Worm (Caenorhabditis elegans) whole organism, late embryonic: ENCODE results near the gene ins-19.
"Not testable (repeated sequence)": the region's sequence is repeated elsewhere in the genome, so short reads cannot be mapped to it uniquely, and the experiment has no call there.

ENCODE experiments used
- C08G9.2 ChIP-seq: sonication (generic microtip); optimal IDR thresholded peaks from 2 replicates; lab custom pipeline; 2016; ENCODE audit warnings: mild to moderate bottlenecking, missing genetic modification characterization, moderate library complexity, missing compliant biosample characterization
- F13H6.1 ChIP-seq: sonication (generic microtip); optimal IDR thresholded peaks from 2 replicates; lab custom pipeline; 2016; ENCODE audit warnings: missing genetic modification characterization, missing compliant biosample characterization
- K02D7.2 ChIP-seq: sonication (generic microtip); optimal IDR thresholded peaks from 2 replicates; lab custom pipeline; 2017; ENCODE audit warnings: mild to moderate bottlenecking, missing genetic modification characterization, missing compliant biosample characterization
- ahr-1 ChIP-seq: sonication (generic microtip); optimal IDR thresholded peaks from 2 replicates; lab custom pipeline; 2016; ENCODE audit warnings: missing genetic modification characterization, missing compliant biosample characterization
- ama-1 ChIP-seq: fragments of 150-350 bp; optimal IDR thresholded peaks from 2 replicates; lab custom pipeline; 2014
- ceh-18 ChIP-seq: sonication (generic microtip); optimal IDR thresholded peaks from 2 replicates; lab custom pipeline; 2016; ENCODE audit warnings: missing genetic modification characterization, missing compliant biosample characterization
- ceh-19 ChIP-seq: fragments of 200-800 bp; sonication (Bioruptor generic); optimal IDR thresholded peaks from 2 replicates; lab custom pipeline; 2018; ENCODE audit warnings: mild to moderate bottlenecking, missing genetic modification characterization, missing compliant biosample characterization
- ceh-24 ChIP-seq: sonication (generic microtip); optimal IDR thresholded peaks from 2 replicates; lab custom pipeline; 2016; ENCODE audit warnings: mild to moderate bottlenecking, missing genetic modification characterization, missing compliant biosample characterization
- ceh-30 ChIP-seq: fragments of 150-350 bp; optimal IDR thresholded peaks from 2 replicates; lab custom pipeline; 2014; ENCODE audit warnings: missing biosample characterization, missing genetic modification characterization
- ceh-34 ChIP-seq: sonication (generic microtip); optimal IDR thresholded peaks from 2 replicates; lab custom pipeline; 2016; ENCODE audit warnings: mild to moderate bottlenecking, missing genetic modification characterization, missing compliant biosample characterization
- ceh-9 ChIP-seq: sonication (generic microtip); optimal IDR thresholded peaks from 2 replicates; lab custom pipeline; 2016; ENCODE audit warnings: mild to moderate bottlenecking, missing genetic modification characterization, inconsistent platforms, missing compliant biosample characterization
- che-1 ChIP-seq: sonication (generic microtip); optimal IDR thresholded peaks from 2 replicates; lab custom pipeline; 2016; ENCODE audit warnings: mild to moderate bottlenecking, missing genetic modification characterization, missing compliant biosample characterization
- dve-1 ChIP-seq: sonication (generic microtip); optimal IDR thresholded peaks from 2 replicates; lab custom pipeline; 2017; ENCODE audit warnings: antibody characterized with exemption, mild to moderate bottlenecking, missing genetic modification characterization, missing compliant biosample characterization
- elt-4 ChIP-seq: sonication (generic microtip); optimal IDR thresholded peaks from 2 replicates; lab custom pipeline; 2016; ENCODE audit warnings: missing genetic modification characterization, missing compliant biosample characterization
- ets-4 ChIP-seq: sonication (generic microtip); optimal IDR thresholded peaks from 2 replicates; lab custom pipeline; 2016; ENCODE audit warnings: missing genetic modification characterization, missing compliant biosample characterization
- eyg-1 ChIP-seq: sonication (generic microtip); optimal IDR thresholded peaks from 2 replicates; lab custom pipeline; 2016; ENCODE audit warnings: missing genotype, missing genetic modification characterization, missing compliant biosample characterization
- fax-1 ChIP-seq: sonication (generic microtip); optimal IDR thresholded peaks from 2 replicates; lab custom pipeline; 2016; ENCODE audit warnings: missing genotype, missing genetic modification characterization, missing compliant biosample characterization
- fkh-10 ChIP-seq: fragments of 150-350 bp; optimal IDR thresholded peaks from 2 replicates; lab custom pipeline; 2014; ENCODE audit warnings: missing biosample characterization, missing genetic modification reagents, missing genetic modification characterization
- fkh-6 ChIP-seq: sonication (generic microtip); optimal IDR thresholded peaks from 2 replicates; lab custom pipeline; 2016; ENCODE audit warnings: missing genetic modification characterization, missing compliant biosample characterization
- lin-11 ChIP-seq: fragments of 200-800 bp; sonication (Bioruptor generic); optimal IDR thresholded peaks from 2 replicates; lab custom pipeline; 2018; ENCODE audit warnings: mild to moderate bottlenecking, missing genetic modification characterization, missing compliant biosample characterization
- nhr-232 ChIP-seq: sonication (generic microtip); optimal IDR thresholded peaks from 2 replicates; lab custom pipeline; 2016; ENCODE audit warnings: missing genetic modification characterization, missing compliant biosample characterization
- pag-3 ChIP-seq: sonication (generic microtip); optimal IDR thresholded peaks from 2 replicates; lab custom pipeline; 2016; ENCODE audit warnings: missing compliant biosample characterization, missing genetic modification characterization, borderline replicate concordance
- pat-9 ChIP-seq: fragments of 200-800 bp; sonication (Bioruptor generic); optimal IDR thresholded peaks from 2 replicates; lab custom pipeline; 2018; ENCODE audit warnings: mild to moderate bottlenecking, missing genetic modification characterization, moderate library complexity, missing compliant biosample characterization
- pax-1 ChIP-seq: fragments of 150-350 bp; optimal IDR thresholded peaks from 2 replicates; lab custom pipeline; 2014; ENCODE audit warnings: missing biosample characterization, missing genetic modification characterization
- rnt-1 ChIP-seq: sonication (generic microtip); optimal IDR thresholded peaks from 2 replicates; lab custom pipeline; 2016; ENCODE audit warnings: missing genetic modification characterization, missing compliant biosample characterization
- sox-2 ChIP-seq: fragments of 200-800 bp; sonication (Bioruptor generic); IDR thresholded peaks from 2 replicates; pipeline ENCODE4 v1.3.6; 2022; ENCODE audit warnings: missing genetic modification reagents, missing genetic modification characterization, missing compliant biosample characterization
- sox-4 ChIP-seq: sonication (generic microtip); optimal IDR thresholded peaks from 2 replicates; lab custom pipeline; 2017; ENCODE audit warnings: mild to moderate bottlenecking, missing genetic modification characterization, inconsistent platforms, missing compliant biosample characterization
- syd-9 ChIP-seq: sonication (generic microtip); optimal IDR thresholded peaks from 2 replicates; lab custom pipeline; 2016; ENCODE audit warnings: mild to moderate bottlenecking, missing genetic modification characterization, moderate library complexity, missing compliant biosample characterization
- tbx-2 ChIP-seq: sonication (generic microtip); optimal IDR thresholded peaks from 2 replicates; lab custom pipeline; 2016; ENCODE audit warnings: missing genetic modification characterization, missing compliant biosample characterization
- tbx-7 ChIP-seq: sonication (generic microtip); optimal IDR thresholded peaks from 2 replicates; lab custom pipeline; 2016; ENCODE audit warnings: missing genotype, missing genetic modification characterization, missing compliant biosample characterization

ins-19 gene

ce11 chrII:3145842-3146241 is 19.6 kb upstream of the ins-19 start, which contains the start of gene T10D4.15:
T10D4.15 (plus strand) TSS chrII:3146142.
- TF ChIP-seq eyg-1 (tag; lab: Kevin White, UChicago), result no peak
- no peak for TF ChIP-seq F13H6.1 (tag; lab: Kevin White, UChicago)
- no peak for TF ChIP-seq fkh-6 (tag; lab: Kevin White, UChicago)
- TF ChIP-seq fkh-10, result no peak
- no peak for TF ChIP-seq tbx-2 (tag; lab: Kevin White, UChicago)
- TF ChIP-seq lin-11 (tag; lab: Kevin White, UChicago), result no peak
- TF ChIP-seq syd-9 (tag; lab: Kevin White, UChicago), result no peak
- no peak for TF ChIP-seq sox-2
- TF ChIP-seq ceh-30 (tag; lab: Kevin White, UChicago), result no peak
- TF ChIP-seq ceh-34 (tag; lab: Kevin White, UChicago), result no peak

DNA sequence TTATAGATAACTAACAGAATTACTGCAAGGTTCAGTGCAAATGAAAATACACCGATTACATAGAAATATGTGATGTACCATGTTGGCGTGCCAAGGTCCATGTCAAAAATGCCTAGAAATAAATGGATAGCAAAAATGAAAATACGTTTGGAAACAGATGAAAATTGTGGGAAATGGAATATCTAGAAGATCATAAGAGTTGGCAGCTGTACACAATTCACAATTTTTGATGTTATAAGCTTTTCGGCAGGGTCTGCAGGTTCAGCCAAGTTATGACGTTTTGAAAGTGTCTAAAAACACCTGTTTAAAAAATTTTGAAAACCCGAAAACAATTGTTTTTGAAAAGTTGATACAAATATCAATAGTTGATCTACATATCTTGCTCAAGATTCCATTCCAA is 18.3 kb upstream of the ins-19 start, which contains the start of gene sri-43:
Gene sri-43, minus strand, starts transcription at position 101 of the 400 bp plus-strand sequence.
- TF ChIP-seq ets-4 (tag; lab: Kevin White, UChicago); fkh-10; rnt-1 (tag; lab: Kevin White, UChicago): not testable (repeated sequence)

ce11 chrII:3142855-3143254 is 16.6 kb upstream of the ins-19 start, which contains the start of gene sri-42:
sri-42 (minus strand) TSS chrII:3142955.
- not testable (repeated sequence) for TF ChIP-seq elt-4 (tag; lab: Kevin White, UChicago); ama-1 (lab: Kevin White, UChicago); pat-9 (tag; lab: Kevin White, UChicago)

DNA sequence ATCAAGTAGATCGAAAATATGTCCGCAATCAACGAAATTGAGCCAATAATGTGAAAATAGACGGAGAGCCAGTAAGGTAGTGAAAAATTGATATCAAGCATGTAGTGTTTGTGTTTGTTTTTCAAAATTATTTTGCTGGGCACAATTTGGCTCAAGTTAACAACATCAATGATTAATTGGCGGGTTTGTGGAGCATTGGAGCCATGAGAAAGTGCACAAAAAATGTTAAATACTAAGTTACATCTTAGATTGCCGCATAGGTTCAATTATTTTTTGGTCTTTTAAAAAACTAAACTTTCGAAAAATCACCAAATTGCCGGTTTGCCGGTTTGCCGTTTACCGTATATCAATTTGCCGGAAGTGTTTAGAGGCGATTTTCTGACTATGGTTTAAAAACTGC is 11.6 kb upstream of the ins-19 start, which contains the start of gene sri-54:
Gene sri-54, minus strand, starts transcription at position 101 of the 400 bp plus-strand sequence.
- no peak for TF ChIP-seq che-1 (tag; lab: Kevin White, UChicago)
- TF ChIP-seq C08G9.2 (tag; lab: Kevin White, UChicago), result no peak
- TF ChIP-seq, all 69 proteins: peak for 0

DNA sequence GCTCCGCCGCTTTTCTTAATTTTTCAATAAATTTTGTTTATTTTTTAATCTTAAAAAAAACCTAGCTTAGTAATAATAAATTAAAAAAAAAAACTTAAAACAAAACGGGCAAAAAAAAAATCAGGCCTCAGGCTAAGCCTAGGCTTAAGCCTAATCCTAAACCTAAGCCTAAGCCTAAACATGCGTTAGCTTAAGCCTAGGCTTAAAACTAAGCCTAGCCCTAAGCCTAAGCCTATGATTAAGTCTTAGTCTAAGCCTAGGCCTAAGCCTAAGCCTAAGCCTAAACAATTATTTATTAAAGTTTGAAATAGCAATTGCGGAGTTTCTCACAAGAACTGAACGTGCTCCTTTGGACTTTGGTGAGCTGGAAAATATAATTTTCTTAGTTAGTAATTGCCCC is 9.1 kb upstream of the ins-19 start:
- TF ChIP-seq dve-1 (tag; lab: Kevin White, UChicago) (peak; percentile 63), ceh-30 (tag; lab: Kevin White, UChicago) (no peak)

DNA sequence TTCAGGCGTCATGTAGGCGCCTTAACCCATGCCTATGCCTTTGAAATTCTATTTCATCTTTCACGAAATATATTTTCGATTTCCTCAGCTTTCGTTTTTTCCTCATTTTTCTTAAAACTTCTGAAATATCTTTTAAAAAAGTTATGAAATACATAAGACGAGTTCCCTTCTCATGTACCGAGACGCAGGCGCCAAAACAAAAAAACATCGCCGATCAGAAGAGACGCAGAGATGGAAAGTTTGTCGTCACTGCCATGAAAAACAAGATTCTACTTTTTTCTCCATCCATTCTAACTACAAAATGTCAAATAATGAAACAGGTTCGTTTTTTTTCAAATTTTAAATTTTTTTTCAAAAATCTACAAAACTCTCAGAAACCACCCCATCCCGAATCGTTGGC is 2.8 kb upstream of the ins-19 start, which contains the start of gene chil-24:
Gene chil-24, plus strand, starts transcription at position 156 of the 400 bp plus-strand sequence.
- TF ChIP-seq ama-1 (lab: Kevin White, UChicago), result no peak
- TF ChIP-seq ceh-9 (tag; lab: Kevin White, UChicago), result no peak
- no peak for TF ChIP-seq K02D7.2
- TF ChIP-seq syd-9 (tag; lab: Kevin White, UChicago), result no peak
- TF ChIP-seq sox-4, result no peak
- TF ChIP-seq pax-1 (tag; lab: Kevin White, UChicago), result no peak
- no peak for TF ChIP-seq tbx-7 (tag; lab: Kevin White, UChicago)
- TF ChIP-seq C08G9.2 (tag; lab: Kevin White, UChicago), result no peak
- no peak for TF ChIP-seq che-1 (tag; lab: Kevin White, UChicago)
- TF ChIP-seq nhr-232 (tag; lab: Kevin White, UChicago), result no peak
- TF ChIP-seq pag-3 (tag; lab: Kevin White, UChicago), result no peak
- no peak for TF ChIP-seq ahr-1 (tag; lab: Kevin White, UChicago)
- no peak for TF ChIP-seq fax-1 (tag; lab: Kevin White, UChicago)
- no peak for TF ChIP-seq fkh-6 (tag; lab: Kevin White, UChicago)
- TF ChIP-seq sox-2, result no peak
- no peak for TF ChIP-seq ceh-19 (GFP tag; lab: Kevin White, UChicago)
- no peak for TF ChIP-seq ceh-24 (tag; lab: Kevin White, UChicago)
- no peak for TF ChIP-seq ceh-18 (tag; lab: Kevin White, UChicago)
- TF ChIP-seq, all 69 proteins: peak for 0
